Worm (Caenorhabditis elegans) whole organism, L2 larva: ENCODE data around the gene str-33.

Experiments
- F13H6.1 ChIP-seq: sonication (generic microtip); optimal IDR thresholded peaks from 2 replicates; lab custom pipeline; 2016; ENCODE audit warnings: missing genetic modification characterization, missing compliant biosample characterization
- R02D3.7 ChIP-seq: fragments of 150-350 bp; optimal IDR thresholded peaks from 2 replicates; lab custom pipeline; 2014; ENCODE audit warnings: missing biosample characterization, missing genetic modification characterization
- Y55F3AM.14 ChIP-seq: fragments of 200-800 bp; sonication (Bioruptor generic); optimal IDR thresholded peaks from 2 replicates; lab custom pipeline; 2018; ENCODE audit warnings: mild to moderate bottlenecking, missing genetic modification characterization, missing compliant biosample characterization
- ZK546.5 ChIP-seq: sonication (generic microtip); optimal IDR thresholded peaks from 2 replicates; lab custom pipeline; 2017; ENCODE audit warnings: missing biosample characterization, missing genetic modification characterization
- alr-1 ChIP-seq: fragments of 150-350 bp; optimal IDR thresholded peaks from 2 replicates; lab custom pipeline; 2014; ENCODE audit warnings: missing biosample characterization, missing genetic modification characterization
- aly-2 ChIP-seq: fragments of 150-350 bp; optimal IDR thresholded peaks from 2 replicates; lab custom pipeline; 2014; ENCODE audit warnings: missing biosample characterization, missing genetic modification characterization
- ama-1 ChIP-seq: fragments of 150-350 bp; optimal IDR thresholded peaks from 2 replicates; lab custom pipeline; 2018; ENCODE audit warnings: inconsistent platforms
- blmp-1 ChIP-seq: sonication (generic microtip); optimal IDR thresholded peaks from 2 replicates; lab custom pipeline; 2017; ENCODE audit warnings: missing genetic modification characterization, mild to moderate bottlenecking, missing compliant biosample characterization, antibody characterized with exemption, moderate library complexity; ENCODE audit not compliant: insufficient read depth
- ceh-16 ChIP-seq: fragments of 150-350 bp; optimal IDR thresholded peaks from 2 replicates; lab custom pipeline; 2014; ENCODE audit warnings: missing biosample characterization, missing genetic modification characterization
- ceh-82 ChIP-seq: fragments of 150-350 bp; optimal IDR thresholded peaks from 2 replicates; lab custom pipeline; 2014; ENCODE audit warnings: missing biosample characterization, missing genetic modification characterization
- crh-2 ChIP-seq: sonication (generic microtip); optimal IDR thresholded peaks from 2 replicates; lab custom pipeline; 2017; ENCODE audit warnings: missing biosample characterization, missing genetic modification characterization
- egl-27 ChIP-seq: sonication (generic microtip); optimal IDR thresholded peaks from 3 replicates; lab custom pipeline; 2017; ENCODE audit warnings: missing biosample characterization, missing genetic modification reagents, missing genetic modification characterization
- elt-1 ChIP-seq: fragments of 150-350 bp; optimal IDR thresholded peaks from 2 replicates; lab custom pipeline; 2014; ENCODE audit warnings: missing biosample characterization, missing genetic modification characterization
- elt-3 ChIP-seq: sonication (generic microtip); optimal IDR thresholded peaks from 2 replicates; lab custom pipeline; 2017; ENCODE audit warnings: missing biosample characterization, missing genetic modification characterization
- fos-1 ChIP-seq: fragments of 150-350 bp; optimal IDR thresholded peaks from 2 replicates; lab custom pipeline; 2014; ENCODE audit warnings: missing biosample characterization, missing genetic modification characterization
- lin-11 ChIP-seq: fragments of 150-350 bp; sonication (generic microtip); optimal IDR thresholded peaks from 2 replicates; lab custom pipeline; 2014; ENCODE audit warnings: missing biosample characterization, missing genetic modification characterization, inconsistent platforms, mixed read lengths
- lin-13 ChIP-seq: fragments of 150-350 bp; optimal IDR thresholded peaks from 2 replicates; lab custom pipeline; 2014; ENCODE audit warnings: missing biosample characterization, missing genetic modification reagents, missing genetic modification characterization
- lin-39 ChIP-seq: fragments of 150-350 bp; optimal IDR thresholded peaks from 2 replicates; lab custom pipeline; 2014; ENCODE audit warnings: missing biosample characterization, missing genetic modification reagents, missing genetic modification characterization
- mab-5 ChIP-seq: fragments of 150-350 bp; optimal IDR thresholded peaks from 2 replicates; lab custom pipeline; 2014; ENCODE audit warnings: missing biosample characterization, missing genetic modification characterization
- mbf-1 ChIP-seq: sonication (generic microtip); optimal IDR thresholded peaks from 2 replicates; lab custom pipeline; 2017; ENCODE audit warnings: missing biosample characterization, missing genetic modification characterization
- mdl-1 ChIP-seq, 2 experiments: fragments of 150-350 bp in 1 of 2; sonication (generic microtip) in 1 of 2; optimal IDR thresholded peaks; 2 replicates each; lab custom pipeline; 2017; ENCODE audit warnings: missing biosample characterization in 2 of 2, missing genetic modification characterization in 2 of 2
- nhr-129 ChIP-seq: fragments of 150-350 bp; optimal IDR thresholded peaks from 2 replicates; lab custom pipeline; 2014; ENCODE audit warnings: missing biosample characterization, missing genetic modification characterization
- nhr-21 ChIP-seq: fragments of 150-350 bp; optimal IDR thresholded peaks from 2 replicates; lab custom pipeline; 2014; ENCODE audit warnings: missing biosample characterization, missing genetic modification characterization
- nhr-237 ChIP-seq: fragments of 150-350 bp; optimal IDR thresholded peaks from 2 replicates; lab custom pipeline; 2014; ENCODE audit warnings: missing biosample characterization, missing genetic modification characterization
- nhr-25 ChIP-seq: fragments of 150-350 bp; sonication (generic microtip); optimal IDR thresholded peaks from 3 replicates; lab custom pipeline; 2014; ENCODE audit warnings: missing biosample characterization, missing genetic modification characterization
- nhr-6 ChIP-seq: fragments of 150-350 bp; optimal IDR thresholded peaks from 2 replicates; lab custom pipeline; 2014; ENCODE audit warnings: missing biosample characterization, missing genetic modification characterization
- nhr-77 ChIP-seq: fragments of 150-350 bp; optimal IDR thresholded peaks from 2 replicates; lab custom pipeline; 2014; ENCODE audit warnings: missing biosample characterization, missing genetic modification characterization
- sem-4 ChIP-seq: fragments of 150-350 bp; optimal IDR thresholded peaks from 2 replicates; lab custom pipeline; 2014; ENCODE audit warnings: missing biosample characterization, missing genetic modification reagents, missing genetic modification characterization
- skn-1 ChIP-seq: sonication (generic microtip); optimal IDR thresholded peaks from 2 replicates; lab custom pipeline; 2017; ENCODE audit warnings: missing biosample characterization, missing genetic modification characterization
- sma-3 ChIP-seq: sonication (generic microtip); optimal IDR thresholded peaks from 2 replicates; lab custom pipeline; 2016; ENCODE audit warnings: missing genetic modification reagents, missing genetic modification characterization, missing compliant biosample characterization
- snpc-4 ChIP-seq: fragments of 150-350 bp; optimal IDR thresholded peaks from 2 replicates; lab custom pipeline; 2014; ENCODE audit warnings: missing biosample characterization, missing genetic modification characterization
- unc-39 ChIP-seq: fragments of 150-350 bp; optimal IDR thresholded peaks from 2 replicates; lab custom pipeline; 2014; ENCODE audit warnings: missing biosample characterization, missing genetic modification characterization
- unc-55 ChIP-seq: fragments of 150-350 bp; sonication (generic microtip); optimal IDR thresholded peaks from 3 replicates; lab custom pipeline; 2014; ENCODE audit warnings: missing biosample characterization, missing genetic modification reagents, missing genetic modification characterization
- ztf-1 ChIP-seq: fragments of 200-800 bp; sonication (Bioruptor generic); conservative IDR thresholded peaks from 2 replicates; pipeline ENCODE4 v1.3.6; 2022; ENCODE audit warnings: missing genetic modification characterization, missing compliant biosample characterization
- ztf-4 ChIP-seq: fragments of 150-350 bp; optimal IDR thresholded peaks from 2 replicates; lab custom pipeline; 2014; ENCODE audit warnings: missing biosample characterization, missing genetic modification characterization

The str-33 gene

ce11 chrV:2746404-2746803 is 18.1 kb downstream of the str-33 start:
- TF ChIP-seq ztf-4, result no peak
- no peak for TF ChIP-seq mab-5 (tag; lab: Kevin White, UChicago)
- TF ChIP-seq lin-13 (GFP tag; lab: Kevin White, UChicago), result no peak
- TF ChIP-seq R02D3.7, result no peak
- no peak for TF ChIP-seq skn-1 (tag; lab: Kevin White, UChicago)

- TF ChIP-seq sma-3 (no peak), nhr-25 (tag; lab: Kevin White, UChicago) (no peak), unc-39 (tag; lab: Kevin White, UChicago) (no peak), lin-13 (GFP tag; lab: Kevin White, UChicago) (no peak), blmp-1 (no peak), elt-3 (tag; lab: Kevin White, UChicago) (no peak), fos-1 (no peak), ztf-4 (no peak), nhr-129 (tag; lab: Kevin White, UChicago) (no peak)
Measured at ce11 chrV:2750006-2750405, 21.7 kb downstream of the str-33 start, which contains the start of gene srx-24. srx-24 (minus strand) TSS chrV:2750106.

DNA sequence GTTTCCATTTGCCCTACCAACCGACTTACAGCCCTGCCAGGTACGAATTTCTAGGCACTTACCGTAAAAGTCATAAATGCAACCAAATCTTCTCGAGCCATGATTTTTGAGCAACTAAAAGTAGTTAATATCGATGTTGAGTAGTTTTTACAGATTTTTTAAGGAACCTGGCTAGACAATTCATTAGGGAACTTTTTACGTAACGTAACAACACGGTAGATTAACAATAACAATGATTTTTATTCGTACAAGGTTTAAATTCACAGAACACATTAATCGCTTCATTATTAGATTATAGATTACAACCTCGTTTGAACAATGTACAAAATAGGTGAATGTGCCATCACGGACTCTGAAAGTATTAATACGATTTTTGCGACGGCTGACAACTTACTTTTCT is 24.7 kb downstream of the str-33 start, which contains the start of gene srx-26:
Gene srx-26 (minus strand): TSS at position 101 of the 400 bp plus-strand sequence.
- TF ChIP-seq snpc-4 (tag; lab: Kevin White, UChicago), result no peak
- TF ChIP-seq nhr-77 (tag; lab: Kevin White, UChicago), result no peak
- TF ChIP-seq lin-11, result no peak
- no peak for TF ChIP-seq lin-39
- no peak for TF ChIP-seq aly-2 (tag; lab: Kevin White, UChicago)
- no peak for TF ChIP-seq ama-1
- TF ChIP-seq skn-1 (tag; lab: Kevin White, UChicago), result no peak
- TF ChIP-seq crh-2 (tag; lab: Kevin White, UChicago), result no peak
- TF ChIP-seq egl-27 (tag; lab: Kevin White, UChicago), result no peak
- TF ChIP-seq mdl-1 (tag; optimal IDR thresholded peaks at IDR 0.05; lab: Kevin White, UChicago), result no peak
- no peak for TF ChIP-seq ztf-1
- TF ChIP-seq nhr-21, result no peak
- TF ChIP-seq nhr-6 (tag; lab: Kevin White, UChicago), result no peak
- TF ChIP-seq R02D3.7, result no peak
- TF ChIP-seq alr-1 (tag; lab: Kevin White, UChicago), result no peak
- TF ChIP-seq fos-1, result no peak
- no peak for TF ChIP-seq F13H6.1 (tag; lab: Kevin White, UChicago)
- TF ChIP-seq nhr-237 (tag; lab: Kevin White, UChicago), result no peak

DNA sequence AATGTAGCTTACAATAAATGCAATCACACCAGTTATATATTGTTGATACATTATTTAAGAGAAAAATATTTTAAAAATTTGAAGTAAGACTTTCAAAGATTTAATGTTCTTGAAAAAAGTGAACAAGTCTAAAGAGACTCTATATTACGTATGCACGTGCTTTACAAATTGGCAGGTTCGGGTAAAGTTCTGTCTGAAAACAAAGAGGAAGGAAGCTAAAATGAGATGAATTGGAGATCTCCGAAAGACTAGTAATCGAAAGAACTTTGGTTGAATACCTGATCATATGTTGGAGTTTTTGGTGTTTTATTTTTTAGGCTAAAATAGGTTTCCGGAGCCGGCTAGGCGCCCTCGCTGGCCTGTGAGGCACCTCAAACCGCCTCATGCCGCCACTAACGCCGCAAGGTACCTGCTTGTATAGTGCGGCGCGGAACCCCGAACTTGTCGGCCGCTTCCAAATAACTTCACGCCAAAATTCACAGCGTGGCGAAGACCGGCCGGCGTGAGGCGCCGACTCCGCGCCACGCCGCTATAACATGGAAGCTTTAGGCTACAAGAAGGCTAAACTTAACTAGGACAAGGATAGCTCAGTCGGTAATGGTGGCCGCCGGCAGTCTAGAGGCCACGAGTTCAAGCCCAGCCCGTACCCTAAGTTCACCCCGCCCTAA is 29.0 kb downstream of the str-33 start, which contains the start of gene srx-28:
Gene srx-28 (minus strand): TSS at position 51 of the 668 bp plus-strand sequence.
- TF ChIP-seq nhr-129 (tag; lab: Kevin White, UChicago), result no peak
- TF ChIP-seq alr-1 (tag; lab: Kevin White, UChicago), result no peak

- TF ChIP-seq elt-1 (no peak), alr-1 (tag; lab: Kevin White, UChicago) (no peak), nhr-6 (tag; lab: Kevin White, UChicago) (no peak), lin-39 (no peak), ztf-4 (no peak), lin-11 (no peak), ceh-82 (tag; lab: Kevin White, UChicago) (no peak), fos-1 (no peak), sma-3 (no peak), sem-4 (no peak), R02D3.7 (no peak), egl-27 (tag; lab: Kevin White, UChicago) (no peak), mab-5 (tag; lab: Kevin White, UChicago) (no peak), ZK546.5 (tag; lab: Kevin White, UChicago) (no peak)
Measured at ce11 chrV:2758437-2758836, 30.1 kb downstream of the str-33 start.

DNA sequence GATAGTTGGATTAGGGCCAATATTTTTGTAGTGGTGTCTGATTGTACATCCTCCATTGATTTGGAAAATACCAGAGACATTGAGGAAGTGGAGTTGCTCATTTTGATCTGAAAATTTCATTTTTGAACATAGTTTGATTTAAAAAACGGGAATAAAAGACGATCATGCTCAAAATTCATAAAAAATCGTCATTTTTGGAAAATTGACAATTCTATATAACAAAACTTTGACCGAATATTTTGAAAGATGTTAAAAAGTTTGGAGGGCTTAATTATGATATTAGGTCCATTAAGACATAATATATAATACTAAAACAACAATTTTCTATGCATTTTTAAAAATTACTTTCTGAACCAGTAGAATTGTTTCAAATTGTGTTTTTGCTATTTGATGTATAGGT is 31.1 kb downstream of the str-33 start, which contains the start of gene srg-58:
Gene srg-58 (minus strand): TSS at position 101 of the 400 bp plus-strand sequence.
- TF ChIP-seq unc-55 (GFP tag; lab: Kevin White, UChicago) (no peak), blmp-1 (no peak), nhr-129 (tag; lab: Kevin White, UChicago) (no peak), mbf-1 (tag; lab: Kevin White, UChicago) (no peak), ceh-16 (no peak), Y55F3AM.14 (GFP tag; lab: Kevin White, UChicago) (no peak), ama-1 (no peak), nhr-237 (tag; lab: Kevin White, UChicago) (no peak), nhr-6 (tag; lab: Kevin White, UChicago) (no peak), ceh-82 (tag; lab: Kevin White, UChicago) (no peak), snpc-4 (tag; lab: Kevin White, UChicago) (no peak), lin-13 (GFP tag; lab: Kevin White, UChicago) (no peak), egl-27 (tag; lab: Kevin White, UChicago) (no peak), elt-1 (no peak), mab-5 (tag; lab: Kevin White, UChicago) (no peak), elt-3 (tag; lab: Kevin White, UChicago) (no peak), nhr-21 (no peak)
